Worm (Caenorhabditis elegans) whole organism, L4/young adult: Measurements from ENCODE around the gene sgca-1.

ENCODE experiments used
- W03F9.2 ChIP-seq: fragments of 150-350 bp; optimal IDR thresholded peaks from 2 replicates; lab custom pipeline; 2014; ENCODE audit warnings: missing biosample characterization, missing genetic modification characterization
- him-1 ChIP-seq: sonication (generic microtip); optimal IDR thresholded peaks from 2 replicates; lab custom pipeline; 2016; ENCODE audit warnings: missing genotype, missing genetic modification reagents, missing genetic modification characterization, missing compliant biosample characterization

ce11 chrX:6740983-6741365 is 48.4 kb downstream of the sgca-1 start:
- TF ChIP-seq W03F9.2 (tag; lab: Kevin White, UChicago) = no peak
- no peak for TF ChIP-seq him-1 (tag; lab: Kevin White, UChicago)
